Fruit fly (Drosophila melanogaster) whole organism, wandering third instar larva: ENCODE results near the gene mask.

ENCODE experiments used
- OdsH ChIP-seq: fragments of 200-800 bp; sonication (Bioruptor generic); optimal IDR thresholded peaks from 2 replicates; lab custom pipeline; 2016; ENCODE audit warnings: missing biosample characterization, mild to moderate bottlenecking, missing genetic modification characterization
- psq ChIP-seq: fragments of 200-800 bp; sonication (Bioruptor generic); optimal IDR thresholded peaks from 3 replicates; lab custom pipeline; 2017; ENCODE audit warnings: missing biosample characterization, mild to moderate bottlenecking, missing genetic modification characterization, moderate library complexity
- sage ChIP-seq: fragments of 200-800 bp; sonication (Bioruptor generic); optimal IDR thresholded peaks from 2 replicates; lab custom pipeline; 2016; ENCODE audit warnings: missing biosample characterization, mild to moderate bottlenecking, missing genetic modification characterization
- usp ChIP-seq: fragments of >200 bp; optimal IDR thresholded peaks from 2 replicates; lab custom pipeline; 2017; ENCODE audit warnings: missing biosample characterization, missing genetic modification characterization

DNA sequence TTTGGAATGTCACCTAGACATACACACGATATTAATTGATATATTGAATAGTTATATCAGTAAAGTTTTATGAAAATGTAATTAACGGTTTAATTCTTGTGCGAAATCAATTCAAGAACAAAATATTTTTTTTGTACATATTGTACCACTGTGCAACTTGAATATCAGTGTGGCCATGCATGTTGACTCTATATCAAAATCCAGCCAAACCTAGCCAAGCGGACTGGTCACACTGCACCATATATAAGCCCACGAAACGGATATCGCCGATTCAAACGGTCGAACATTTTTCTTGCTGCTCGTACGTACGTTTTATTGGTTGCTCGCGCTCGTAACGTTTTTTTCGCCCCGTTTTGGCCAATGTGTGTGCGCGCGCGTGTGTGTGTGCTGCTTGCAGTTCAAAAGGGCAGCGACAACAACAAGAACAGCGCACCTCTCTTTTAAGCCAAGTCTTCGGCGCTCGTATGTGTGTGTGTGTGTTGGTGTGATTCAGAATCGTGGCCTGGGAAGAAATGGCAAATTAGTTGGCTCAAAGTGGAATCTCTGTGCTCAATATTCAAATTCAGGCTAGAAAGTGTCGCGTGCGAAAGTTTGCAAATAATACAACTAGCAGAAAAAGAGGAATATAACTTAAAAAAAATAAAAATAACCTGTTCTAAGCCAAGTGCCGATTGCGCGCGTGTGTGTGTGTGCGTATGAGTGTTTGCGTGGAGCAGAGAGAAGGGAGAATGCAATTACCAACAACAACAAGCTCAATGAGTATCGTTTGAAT, 64.6 kb downstream of the mask start, which contains the start of gene crb:
- TF ChIP-seq usp (GFP tag; lab: Kevin White, UChicago), result no peak
- TF ChIP-seq sage (GFP tag; lab: Kevin White, UChicago), result no peak
- no peak for TF ChIP-seq psq (GFP tag; lab: Kevin White, UChicago)
- TF ChIP-seq OdsH (GFP tag; lab: Kevin White, UChicago), result peak; percentile 56
